Fruit fly (Drosophila melanogaster): ENCODE data around the gene Stt3B.

Stt3B gene

DNA sequence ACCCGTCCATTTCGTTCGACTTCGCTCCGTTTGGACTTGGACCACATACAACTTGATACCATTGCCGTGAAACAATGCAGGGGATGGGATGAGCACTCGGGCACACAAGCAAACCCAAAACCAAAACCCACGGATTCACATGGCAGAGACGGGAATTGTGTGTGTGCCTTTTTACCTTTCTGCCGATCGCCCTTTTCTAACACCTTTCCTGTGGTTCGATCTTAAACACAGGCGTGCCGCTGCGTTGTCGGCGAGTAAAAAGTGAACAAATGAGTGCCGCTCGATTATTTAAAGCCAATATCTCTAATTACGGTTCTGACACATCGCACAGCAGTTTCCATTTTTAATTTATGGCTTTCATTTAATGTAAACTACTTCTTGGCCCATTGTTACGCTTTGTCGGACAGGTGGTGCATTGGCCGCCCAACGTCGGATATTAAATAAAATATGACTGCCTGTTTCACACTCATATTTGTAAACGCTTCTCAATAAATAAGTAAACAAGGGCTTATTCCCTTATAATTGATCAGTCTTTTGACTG lies 7.9 kb upstream of the Stt3B start:
- TF ChIP-seq Dif (GFP tag; optimal IDR thresholded peaks at IDR 0.05; ENCODE audit: partially characterized antibody): no peak
- TF ChIP-seq Jra (GFP tag; optimal IDR thresholded peaks at IDR 0.05): no peak

DNA sequence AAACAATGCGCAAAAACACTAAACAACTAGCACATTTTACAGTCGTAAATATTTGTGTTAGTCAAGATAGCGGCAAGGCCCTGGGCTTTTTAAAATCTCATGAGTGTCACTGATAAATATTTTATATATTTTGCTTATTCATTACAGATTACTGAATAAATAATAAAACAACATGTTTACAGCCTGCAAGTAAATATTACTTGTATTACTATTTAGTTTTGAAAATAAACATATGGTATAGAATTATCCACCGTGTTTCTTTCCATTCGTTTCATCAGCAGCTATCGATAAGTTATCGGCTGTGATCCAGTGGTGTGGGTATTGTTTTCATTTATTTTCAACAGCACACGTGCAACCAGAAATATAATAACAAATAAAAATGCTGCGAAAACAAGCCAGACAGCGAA lies 5.1 kb upstream of the Stt3B start, which contains the start of the genes shams and CG11920:
Gene shams (minus strand): TSS at position 50 of the 407 bp plus-strand sequence.
Gene CG11920 (plus strand): TSS at position 320 of the 407 bp plus-strand sequence.
- TF ChIP-seq brk (GFP tag; optimal IDR thresholded peaks at IDR 0.05): peak; percentile 73
- peak; percentile 25 for TF ChIP-seq OdsH (GFP tag; optimal IDR thresholded peaks at IDR 0.05)
- peak; percentile 47 for TF ChIP-seq Myc (optimal IDR thresholded peaks at IDR 0.05)
- TF ChIP-seq Hnf4 (GFP tag; optimal IDR thresholded peaks at IDR 0.05): peak; percentile 20
- no peak for TF ChIP-seq psq (GFP tag; optimal IDR thresholded peaks at IDR 0.05)
- no peak for TF ChIP-seq Abd-B (GFP tag; optimal IDR thresholded peaks at IDR 0.05)
- TF ChIP-seq Rel (GFP tag; optimal IDR thresholded peaks at IDR 0.05): no peak
- TF ChIP-seq Rel (tag; optimal IDR thresholded peaks at IDR 0.05): peak; percentile 17
- TF ChIP-seq woc (GFP tag; optimal IDR thresholded peaks at IDR 0.05): peak; percentile 55
- TF ChIP-seq foxo (GFP tag; optimal IDR thresholded peaks at IDR 0.05): no peak
- peak; percentile 13 for TF ChIP-seq Jra (GFP tag; optimal IDR thresholded peaks at IDR 0.05)
- peak; percentile 17 for TF ChIP-seq HLH106 (tag; optimal IDR thresholded peaks at IDR 0.05)

DNA sequence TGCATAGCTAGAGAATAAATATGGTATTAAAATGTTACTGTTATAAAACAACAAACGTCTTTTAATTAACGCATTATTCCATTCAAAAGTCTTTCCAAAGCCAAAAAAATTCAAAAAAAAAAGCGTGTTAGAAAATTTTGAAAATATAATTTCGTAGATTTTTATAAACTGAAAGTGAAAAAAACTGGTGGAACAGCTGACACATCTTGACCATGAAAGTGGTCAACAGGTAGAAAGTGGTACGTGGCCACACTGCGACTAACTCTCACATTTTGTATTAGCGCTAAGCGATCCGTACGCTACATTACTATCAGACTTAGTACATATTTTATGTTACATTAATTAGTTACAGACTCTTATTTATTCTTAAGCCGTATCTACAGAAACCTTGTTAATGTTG lies 1.4 kb upstream of the Stt3B start, which contains the start of gene CG11836:
Gene CG11836 (plus strand): TSS at position 256 of the 400 bp plus-strand sequence.
- TF ChIP-seq CG9705 (GFP tag; optimal IDR thresholded peaks at IDR 0.05): no peak
- TF ChIP-seq HLH106 (tag; optimal IDR thresholded peaks at IDR 0.05): no peak
- TF ChIP-seq Hr83 (GFP tag; optimal IDR thresholded peaks at IDR 0.05; ENCODE audit: poor library complexity, severe bottlenecking): no peak
- no peak for TF ChIP-seq Dif (GFP tag; optimal IDR thresholded peaks at IDR 0.05; ENCODE audit: partially characterized antibody)

dm6 chr3R:25066856-25067255 lies 2.6 kb downstream of the Stt3B start:
- TF ChIP-seq Jra (GFP tag; optimal IDR thresholded peaks at IDR 0.05) (no peak), Rel (GFP tag; optimal IDR thresholded peaks at IDR 0.05) (no peak), Rel (tag; optimal IDR thresholded peaks at IDR 0.05) (no peak), dsf (GFP tag; optimal IDR thresholded peaks at IDR 0.05; ENCODE audit: borderline replicate concordance) (no peak), brk (GFP tag; optimal IDR thresholded peaks at IDR 0.05) (no peak), usp (GFP tag; optimal IDR thresholded peaks at IDR 0.05) (no peak), dl (GFP tag; optimal IDR thresholded peaks at IDR 0.05; ENCODE audit: insufficient read depth in 1 of 2, partially characterized antibody in 2 of 2) (no peak), GATAd (GFP tag; optimal IDR thresholded peaks at IDR 0.05) (no peak), lola (GFP tag; optimal IDR thresholded peaks at IDR 0.05) (no peak)

dm6 chr3R:25064907-25065841 lies 4.3 kb downstream of the Stt3B start, which contains the start of the genes veli and PQBP1:
Gene veli, minus strand, starts transcription at chr3R:25065591.
Gene PQBP1, plus strand, starts transcription at chr3R:25065791.
- TF ChIP-seq HLH106 (tag; optimal IDR thresholded peaks at IDR 0.05) (no peak), fru (GFP tag; optimal IDR thresholded peaks at IDR 0.05) (no peak), Vsx2 (GFP tag; optimal IDR thresholded peaks at IDR 0.05; ENCODE audit: partially characterized antibody) (no peak), pan (optimal IDR thresholded peaks at IDR 0.05) (no peak), tai (GFP tag; optimal IDR thresholded peaks at IDR 0.05) (no peak), foxo (GFP tag; optimal IDR thresholded peaks at IDR 0.05) (no peak), N (GFP tag; optimal IDR thresholded peaks at IDR 0.05) (no peak), Rel (GFP tag; optimal IDR thresholded peaks at IDR 0.05) (no peak), Rel (tag; optimal IDR thresholded peaks at IDR 0.05) (peak; percentile 95)

- no peak for TF ChIP-seq dsf (GFP tag; optimal IDR thresholded peaks at IDR 0.05; ENCODE audit: borderline replicate concordance)
- no peak for TF ChIP-seq CrebA (GFP tag; optimal IDR thresholded peaks at IDR 0.05; ENCODE audit: borderline replicate concordance)
- no peak for TF ChIP-seq Abd-B (GFP tag; optimal IDR thresholded peaks at IDR 0.05)
- no peak for TF ChIP-seq Jra (GFP tag; optimal IDR thresholded peaks at IDR 0.05)
- no peak for TF ChIP-seq rgr (GFP tag; optimal IDR thresholded peaks at IDR 0.05)
Measured at dm6 chr3R:25060462-25060861, 9.0 kb downstream of the Stt3B start.

Measured in whole organism, wandering third instar larva.